Fruit fly (Drosophila melanogaster): Measurements from ENCODE around the gene CG5004.

Gene CG5004

DNA sequence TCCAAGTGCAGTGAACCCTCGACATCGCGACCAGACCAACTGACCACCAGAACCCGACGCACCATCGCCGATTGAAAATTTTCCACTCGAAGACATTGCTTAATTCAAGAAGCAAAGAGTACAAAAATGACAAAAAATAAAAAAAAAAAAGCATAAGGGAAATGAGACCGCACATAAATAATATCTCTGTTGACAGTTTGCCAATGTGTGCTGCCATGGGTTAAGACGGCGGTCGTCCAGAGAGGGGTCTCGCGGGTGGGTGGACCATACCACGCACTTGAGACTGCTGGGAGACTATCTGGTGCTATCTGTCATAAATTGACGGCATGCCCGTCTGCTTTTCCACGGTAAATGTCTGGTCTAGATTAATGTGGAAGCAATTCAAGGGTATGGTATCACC, 14.0 kb upstream of the CG5004 start:
- TF ChIP-seq ttk (optimal IDR thresholded peaks at IDR 0.05) (no peak), Sin3A (optimal IDR thresholded peaks at IDR 0.05) (no peak), insv (optimal IDR thresholded peaks at IDR 0.05) (no peak), psq (optimal IDR thresholded peaks at IDR 0.05) (no peak), h (optimal IDR thresholded peaks at IDR 0.05) (no peak), Myc (optimal IDR thresholded peaks at IDR 0.05) (no peak)

DNA sequence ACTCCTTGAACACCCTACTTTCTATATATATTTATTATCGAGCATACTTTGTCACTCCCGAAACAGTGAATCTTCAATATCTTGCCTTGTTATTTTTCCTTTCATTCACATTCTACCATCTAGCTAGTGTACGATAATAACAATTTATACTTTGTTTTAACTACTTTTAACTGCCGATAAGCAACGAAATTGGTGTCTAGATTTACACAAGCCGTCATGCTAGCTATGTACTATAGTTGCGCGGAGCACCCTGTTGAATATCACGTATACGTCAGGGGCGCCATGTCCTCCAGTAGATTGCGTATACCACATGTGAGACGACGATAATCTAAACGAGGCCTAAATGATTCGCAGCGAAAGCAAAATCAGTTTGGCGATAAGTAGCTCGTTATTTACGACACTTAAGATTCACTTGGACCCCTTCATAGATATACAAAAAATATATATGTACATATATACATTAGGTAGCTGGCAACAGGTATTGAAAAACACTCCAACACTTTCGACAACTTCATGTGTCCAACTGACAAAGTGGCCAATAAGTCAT, 13.4 kb upstream of the CG5004 start:
- TF ChIP-seq Myc (optimal IDR thresholded peaks at IDR 0.05): no peak
- no peak for TF ChIP-seq psq (optimal IDR thresholded peaks at IDR 0.05)

- TF ChIP-seq psq (optimal IDR thresholded peaks at IDR 0.05): no peak
- no peak for TF ChIP-seq Myc (optimal IDR thresholded peaks at IDR 0.05)
- TF ChIP-seq Sin3A (optimal IDR thresholded peaks at IDR 0.05): no peak
- TF ChIP-seq h (optimal IDR thresholded peaks at IDR 0.05): no peak
- no peak for TF ChIP-seq ttk (optimal IDR thresholded peaks at IDR 0.05)
- no peak for TF ChIP-seq insv (optimal IDR thresholded peaks at IDR 0.05)
These were observed 1.7 kb upstream of the CG5004 start, which contains the start of gene Arpc3B for dm6 chrX:17105707-17106106. Gene Arpc3B (minus strand): TSS chrX:17105852.

dm6 chrX:17106153-17106700, 1.2 kb upstream of the CG5004 start:
- no peak for TF ChIP-seq h (optimal IDR thresholded peaks at IDR 0.05)
- TF ChIP-seq ttk (optimal IDR thresholded peaks at IDR 0.05): no peak
- TF ChIP-seq Myc (optimal IDR thresholded peaks at IDR 0.05): no peak
- TF ChIP-seq insv (optimal IDR thresholded peaks at IDR 0.05): no peak
- TF ChIP-seq psq (optimal IDR thresholded peaks at IDR 0.05): no peak
- no peak for TF ChIP-seq Sin3A (optimal IDR thresholded peaks at IDR 0.05)

- TF ChIP-seq h (optimal IDR thresholded peaks at IDR 0.05): no peak
- TF ChIP-seq insv (optimal IDR thresholded peaks at IDR 0.05): no peak
- TF ChIP-seq Myc (optimal IDR thresholded peaks at IDR 0.05): no peak
- no peak for TF ChIP-seq ttk (optimal IDR thresholded peaks at IDR 0.05)
- no peak for TF ChIP-seq Sin3A (optimal IDR thresholded peaks at IDR 0.05)
- no peak for TF ChIP-seq psq (optimal IDR thresholded peaks at IDR 0.05)
These were observed 618 bp downstream of the CG5004 start for dm6 chrX:17108000-17108399.

- TF ChIP-seq Sin3A (optimal IDR thresholded peaks at IDR 0.05) (no peak), h (optimal IDR thresholded peaks at IDR 0.05) (no peak), insv (optimal IDR thresholded peaks at IDR 0.05) (no peak), psq (optimal IDR thresholded peaks at IDR 0.05) (no peak), ttk (optimal IDR thresholded peaks at IDR 0.05) (no peak), Myc (optimal IDR thresholded peaks at IDR 0.05) (no peak)
These were observed 2.3 kb downstream of the CG5004 start for dm6 chrX:17109673-17110072.

DNA sequence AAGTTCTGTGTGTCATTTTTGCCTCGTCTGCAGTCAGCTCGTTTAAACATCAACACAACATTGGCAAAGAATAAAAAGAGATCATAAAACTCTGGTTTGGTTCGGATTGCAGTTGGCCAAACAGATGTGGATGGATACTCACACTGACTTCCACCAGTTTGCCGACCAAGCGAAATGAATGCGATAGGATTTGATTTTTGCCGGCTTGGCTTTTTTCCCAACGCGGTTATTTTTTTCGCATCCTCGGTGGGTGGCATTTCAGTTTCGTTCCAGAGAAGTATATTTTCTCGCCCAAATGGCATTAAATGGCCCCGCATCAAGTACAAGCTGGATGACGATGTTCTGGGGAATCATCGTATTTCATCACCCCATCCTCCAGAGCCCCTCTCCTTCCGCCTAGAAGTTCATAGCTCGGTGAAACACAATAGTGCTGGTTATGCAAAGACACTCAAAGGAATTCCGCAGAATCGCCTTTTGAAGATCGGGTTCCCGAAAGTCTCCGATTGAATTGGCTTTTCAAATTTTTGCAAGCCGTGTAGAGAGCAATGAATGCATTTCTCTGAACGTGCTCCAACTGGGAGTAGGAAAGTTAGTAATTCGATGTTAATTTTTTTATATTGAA, 3.3 kb downstream of the CG5004 start:
- TF ChIP-seq h (optimal IDR thresholded peaks at IDR 0.05): no peak
- no peak for TF ChIP-seq Myc (optimal IDR thresholded peaks at IDR 0.05)
- TF ChIP-seq insv (optimal IDR thresholded peaks at IDR 0.05): no peak
- no peak for TF ChIP-seq ttk (optimal IDR thresholded peaks at IDR 0.05)
- no peak for TF ChIP-seq Sin3A (optimal IDR thresholded peaks at IDR 0.05)
- TF ChIP-seq psq (optimal IDR thresholded peaks at IDR 0.05): no peak

- no peak for TF ChIP-seq psq (optimal IDR thresholded peaks at IDR 0.05)
- no peak for TF ChIP-seq Sin3A (optimal IDR thresholded peaks at IDR 0.05)
- no peak for TF ChIP-seq Myc (optimal IDR thresholded peaks at IDR 0.05)
- TF ChIP-seq ttk (optimal IDR thresholded peaks at IDR 0.05): no peak
- TF ChIP-seq h (optimal IDR thresholded peaks at IDR 0.05): no peak
- TF ChIP-seq insv (optimal IDR thresholded peaks at IDR 0.05): no peak
These were observed 3.9 kb downstream of the CG5004 start for dm6 chrX:17111274-17111673.

- TF ChIP-seq insv (optimal IDR thresholded peaks at IDR 0.05): no peak
- no peak for TF ChIP-seq Myc (optimal IDR thresholded peaks at IDR 0.05)
- no peak for TF ChIP-seq h (optimal IDR thresholded peaks at IDR 0.05)
- no peak for TF ChIP-seq ttk (optimal IDR thresholded peaks at IDR 0.05)
- no peak for TF ChIP-seq Sin3A (optimal IDR thresholded peaks at IDR 0.05)
- TF ChIP-seq psq (optimal IDR thresholded peaks at IDR 0.05): no peak
These were observed 4.9 kb downstream of the CG5004 start for dm6 chrX:17111958-17112953.

DNA sequence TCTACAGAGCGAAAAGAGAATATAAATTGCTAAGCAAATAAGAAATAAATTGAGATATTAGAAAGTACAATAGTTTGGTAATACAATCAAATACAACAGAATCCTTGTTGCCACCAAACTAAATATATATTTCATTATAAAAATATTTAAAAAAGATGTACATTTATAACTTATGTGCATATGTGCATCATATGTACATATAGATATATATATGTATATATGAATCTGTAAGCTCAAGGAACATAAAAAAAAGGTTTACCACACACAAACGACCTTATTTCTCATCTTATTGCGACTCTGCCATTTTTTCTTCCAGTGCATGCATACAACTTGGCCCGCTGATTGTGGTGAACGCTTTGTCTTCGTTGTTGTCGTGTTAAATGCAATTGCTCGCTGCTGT, 5.9 kb downstream of the CG5004 start:
- TF ChIP-seq h (optimal IDR thresholded peaks at IDR 0.05) (no peak), Sin3A (optimal IDR thresholded peaks at IDR 0.05) (no peak), insv (optimal IDR thresholded peaks at IDR 0.05) (no peak), Myc (optimal IDR thresholded peaks at IDR 0.05) (no peak), ttk (optimal IDR thresholded peaks at IDR 0.05) (no peak), psq (optimal IDR thresholded peaks at IDR 0.05) (no peak)

DNA sequence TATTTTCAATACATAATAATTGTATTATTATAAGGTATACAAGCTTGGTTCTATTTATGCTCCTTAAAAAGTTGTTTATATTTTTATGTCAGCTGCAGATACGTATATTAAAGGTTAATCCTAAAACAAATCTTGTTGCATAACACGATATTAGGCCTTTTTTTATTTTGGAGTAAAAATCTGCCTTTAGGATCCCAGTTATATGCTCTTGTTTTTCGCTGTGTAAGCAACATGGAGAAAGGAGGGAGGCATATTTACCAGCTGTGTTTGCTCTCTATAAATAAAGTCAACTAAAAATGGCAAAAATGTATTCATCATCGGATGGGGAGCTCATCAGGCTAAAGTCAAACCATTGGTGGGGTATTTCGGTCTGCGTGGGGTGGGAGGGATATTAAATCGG, 14.2 kb downstream of the CG5004 start:
- TF ChIP-seq Myc (optimal IDR thresholded peaks at IDR 0.05) (no peak), ttk (optimal IDR thresholded peaks at IDR 0.05) (no peak), psq (optimal IDR thresholded peaks at IDR 0.05) (no peak), insv (optimal IDR thresholded peaks at IDR 0.05) (no peak)

Data from Kc167 (cell line).